Fruit fly (Drosophila melanogaster): ENCODE data around the gene CG34454.
A peak's percentile ranks its signal among the peaks of the same experiment; 100 is the strongest.

Gene CG34454

dm6 chr3L:248226-248758, 16.1 kb upstream of the CG34454 start:
- TF ChIP-seq Hr83 (GFP tag; optimal IDR thresholded peaks at IDR 0.05; ENCODE audit: poor library complexity, severe bottlenecking) = no peak
- no peak for TF ChIP-seq rgr (GFP tag; optimal IDR thresholded peaks at IDR 0.05)
- TF ChIP-seq ey (GFP tag; optimal IDR thresholded peaks at IDR 0.05) = no peak
- no peak for TF ChIP-seq Sp1 (GFP tag; optimal IDR thresholded peaks at IDR 0.05)
- no peak for TF ChIP-seq psq (GFP tag; optimal IDR thresholded peaks at IDR 0.05)
- TF ChIP-seq Rel (GFP tag; optimal IDR thresholded peaks at IDR 0.05) = no peak
- no peak for TF ChIP-seq Rel (tag; optimal IDR thresholded peaks at IDR 0.05)
- TF ChIP-seq jim (GFP tag; optimal IDR thresholded peaks at IDR 0.05) = no peak
- TF ChIP-seq h (GFP tag; optimal IDR thresholded peaks at IDR 0.05) = no peak
- TF ChIP-seq tai (GFP tag; optimal IDR thresholded peaks at IDR 0.05) = no peak
- no peak for TF ChIP-seq brk (GFP tag; optimal IDR thresholded peaks at IDR 0.05)
- no peak for TF ChIP-seq Jra (GFP tag; optimal IDR thresholded peaks at IDR 0.05)

- TF ChIP-seq psq (GFP tag; optimal IDR thresholded peaks at IDR 0.05) (no peak), CG32264 (GFP tag; optimal IDR thresholded peaks at IDR 0.05) (no peak), rgr (GFP tag; optimal IDR thresholded peaks at IDR 0.05) (no peak), dsf (GFP tag; optimal IDR thresholded peaks at IDR 0.05; ENCODE audit: borderline replicate concordance) (no peak), Sp1 (GFP tag; optimal IDR thresholded peaks at IDR 0.05) (no peak), Vsx2 (GFP tag; optimal IDR thresholded peaks at IDR 0.05; ENCODE audit: partially characterized antibody) (no peak), Hr78 (GFP tag; optimal IDR thresholded peaks at IDR 0.05) (no peak), Rel (GFP tag; optimal IDR thresholded peaks at IDR 0.05) (no peak), Rel (tag; optimal IDR thresholded peaks at IDR 0.05) (no peak), fru (GFP tag; optimal IDR thresholded peaks at IDR 0.05) (no peak), OdsH (GFP tag; optimal IDR thresholded peaks at IDR 0.05) (no peak), pan (optimal IDR thresholded peaks at IDR 0.05) (no peak), Abd-B (GFP tag; optimal IDR thresholded peaks at IDR 0.05) (no peak), sv (GFP tag; optimal IDR thresholded peaks at IDR 0.05) (no peak), lola (GFP tag; optimal IDR thresholded peaks at IDR 0.05) (no peak), woc (GFP tag; optimal IDR thresholded peaks at IDR 0.05) (no peak), tai (GFP tag; optimal IDR thresholded peaks at IDR 0.05) (no peak)
These were observed 15.5 kb upstream of the CG34454 start, which contains the start of gene mthl14 for dm6 chr3L:247482-248225. Gene mthl14, plus strand, starts transcription at chr3L:247491.

dm6 chr3L:246644-247199, 14.6 kb upstream of the CG34454 start:
- no peak for TF ChIP-seq jim (GFP tag; optimal IDR thresholded peaks at IDR 0.05)
- peak; percentile 12 for TF ChIP-seq psq (GFP tag; optimal IDR thresholded peaks at IDR 0.05)
- no peak for TF ChIP-seq fru (GFP tag; optimal IDR thresholded peaks at IDR 0.05)
- no peak for TF ChIP-seq h (GFP tag; optimal IDR thresholded peaks at IDR 0.05)
- TF ChIP-seq dmrt93B (GFP tag; optimal IDR thresholded peaks at IDR 0.05) = no peak
- peak; percentile 27 for TF ChIP-seq OdsH (GFP tag; optimal IDR thresholded peaks at IDR 0.05)
- peak; percentile 57 for TF ChIP-seq Hr83 (GFP tag; optimal IDR thresholded peaks at IDR 0.05; ENCODE audit: poor library complexity, severe bottlenecking)
- TF ChIP-seq woc (GFP tag; optimal IDR thresholded peaks at IDR 0.05) = no peak
- TF ChIP-seq CrebA (GFP tag; optimal IDR thresholded peaks at IDR 0.05; ENCODE audit: borderline replicate concordance) = no peak
- no peak for TF ChIP-seq Mio (GFP tag; optimal IDR thresholded peaks at IDR 0.05)
- no peak for TF ChIP-seq Jra (GFP tag; optimal IDR thresholded peaks at IDR 0.05)
- TF ChIP-seq tai (GFP tag; optimal IDR thresholded peaks at IDR 0.05) = peak; percentile 42
- no peak for TF ChIP-seq Rel (GFP tag; optimal IDR thresholded peaks at IDR 0.05)
- no peak for TF ChIP-seq Rel (tag; optimal IDR thresholded peaks at IDR 0.05)
- TF ChIP-seq brk (GFP tag; optimal IDR thresholded peaks at IDR 0.05) = no peak
- no peak for TF ChIP-seq GATAd (GFP tag; optimal IDR thresholded peaks at IDR 0.05)
- TF ChIP-seq CG32264 (GFP tag; optimal IDR thresholded peaks at IDR 0.05) = peak; percentile 9
- no peak for TF ChIP-seq Abd-B (GFP tag; optimal IDR thresholded peaks at IDR 0.05)
- peak; percentile 30 for TF ChIP-seq CG9705 (GFP tag; optimal IDR thresholded peaks at IDR 0.05)
- TF ChIP-seq Vsx2 (GFP tag; optimal IDR thresholded peaks at IDR 0.05; ENCODE audit: partially characterized antibody) = peak; percentile 63
- peak; percentile 68 for TF ChIP-seq Dif (GFP tag; optimal IDR thresholded peaks at IDR 0.05; ENCODE audit: partially characterized antibody)
- peak; percentile 20 for TF ChIP-seq sv (GFP tag; optimal IDR thresholded peaks at IDR 0.05)
- TF ChIP-seq ey (GFP tag; optimal IDR thresholded peaks at IDR 0.05) = peak; percentile 11
- no peak for TF ChIP-seq Hr78 (GFP tag; optimal IDR thresholded peaks at IDR 0.05)
- peak; percentile 39 for TF ChIP-seq Hnf4 (GFP tag; optimal IDR thresholded peaks at IDR 0.05)
- TF ChIP-seq foxo (GFP tag; optimal IDR thresholded peaks at IDR 0.05) = no peak
